Worm (Caenorhabditis elegans) whole organism, late embryonic: ENCODE results near the gene C49F5.5.

Source experiments
- F13H6.1 ChIP-seq: sonication (generic microtip); optimal IDR thresholded peaks from 2 replicates; lab custom pipeline; 2016; ENCODE audit warnings: missing genetic modification characterization, missing compliant biosample characterization
- T23F11.4 ChIP-seq: fragments of 200-800 bp; sonication (Bioruptor generic); optimal IDR thresholded peaks from 2 replicates; lab custom pipeline; 2018; ENCODE audit warnings: mild to moderate bottlenecking, missing genetic modification characterization, missing compliant biosample characterization
- Y22D7AL.16 ChIP-seq: sonication (generic microtip); optimal IDR thresholded peaks from 2 replicates; lab custom pipeline; 2016; ENCODE audit warnings: missing genetic modification characterization, missing compliant biosample characterization
- ceh-14 ChIP-seq: sonication (generic microtip); optimal IDR thresholded peaks from 2 replicates; lab custom pipeline; 2016; ENCODE audit warnings: missing genotype, missing genetic modification characterization, missing compliant biosample characterization
- ceh-19 ChIP-seq: fragments of 200-800 bp; sonication (Bioruptor generic); optimal IDR thresholded peaks from 2 replicates; lab custom pipeline; 2018; ENCODE audit warnings: mild to moderate bottlenecking, missing genetic modification characterization, missing compliant biosample characterization
- ceh-24 ChIP-seq: sonication (generic microtip); optimal IDR thresholded peaks from 2 replicates; lab custom pipeline; 2016; ENCODE audit warnings: mild to moderate bottlenecking, missing genetic modification characterization, missing compliant biosample characterization
- ceh-31 ChIP-seq: sonication (generic microtip); optimal IDR thresholded peaks from 2 replicates; lab custom pipeline; 2016; ENCODE audit warnings: missing genetic modification characterization, missing compliant biosample characterization
- ceh-48 ChIP-seq: sonication (generic microtip); optimal IDR thresholded peaks from 2 replicates; lab custom pipeline; 2016; ENCODE audit warnings: missing genetic modification characterization, inconsistent platforms, missing compliant biosample characterization
- ceh-6 ChIP-seq: fragments of 200-800 bp; sonication (Bioruptor generic); optimal IDR thresholded peaks from 2 replicates; lab custom pipeline; 2018; ENCODE audit warnings: mild to moderate bottlenecking, missing genetic modification characterization, missing compliant biosample characterization
- ceh-9 ChIP-seq: sonication (generic microtip); optimal IDR thresholded peaks from 2 replicates; lab custom pipeline; 2016; ENCODE audit warnings: mild to moderate bottlenecking, missing genetic modification characterization, inconsistent platforms, missing compliant biosample characterization
- che-1 ChIP-seq: sonication (generic microtip); optimal IDR thresholded peaks from 2 replicates; lab custom pipeline; 2016; ENCODE audit warnings: mild to moderate bottlenecking, missing genetic modification characterization, missing compliant biosample characterization
- elt-2 ChIP-seq: sonication (generic microtip); optimal IDR thresholded peaks from 2 replicates; lab custom pipeline; 2016; ENCODE audit warnings: missing genetic modification reagents, missing genetic modification characterization, missing compliant biosample characterization
- elt-4 ChIP-seq: sonication (generic microtip); optimal IDR thresholded peaks from 2 replicates; lab custom pipeline; 2016; ENCODE audit warnings: missing genetic modification characterization, missing compliant biosample characterization
- ets-4 ChIP-seq: sonication (generic microtip); optimal IDR thresholded peaks from 2 replicates; lab custom pipeline; 2016; ENCODE audit warnings: missing genetic modification characterization, missing compliant biosample characterization
- fax-1 ChIP-seq: sonication (generic microtip); optimal IDR thresholded peaks from 2 replicates; lab custom pipeline; 2016; ENCODE audit warnings: missing genotype, missing genetic modification characterization, missing compliant biosample characterization
- fkh-6 ChIP-seq: sonication (generic microtip); optimal IDR thresholded peaks from 2 replicates; lab custom pipeline; 2016; ENCODE audit warnings: missing genetic modification characterization, missing compliant biosample characterization
- hlh-13 ChIP-seq: fragments of 200-800 bp; sonication (Bioruptor generic); optimal IDR thresholded peaks from 2 replicates; lab custom pipeline; 2018; ENCODE audit warnings: mild to moderate bottlenecking, missing genetic modification characterization, missing compliant biosample characterization
- hlh-15 ChIP-seq: sonication (generic microtip); optimal IDR thresholded peaks from 2 replicates; lab custom pipeline; 2016; ENCODE audit warnings: missing genetic modification characterization, missing compliant biosample characterization
- hlh-30 ChIP-seq: sonication (generic microtip); optimal IDR thresholded peaks from 2 replicates; lab custom pipeline; 2017; ENCODE audit warnings: antibody characterized with exemption, missing genetic modification characterization, missing compliant biosample characterization; ENCODE audit not compliant: insufficient read depth
- hlh-6 ChIP-seq: sonication (generic microtip); optimal IDR thresholded peaks from 2 replicates; lab custom pipeline; 2016; ENCODE audit warnings: missing genotype, missing genetic modification characterization, missing compliant biosample characterization
- lim-6 ChIP-seq: sonication (generic microtip); optimal IDR thresholded peaks from 2 replicates; lab custom pipeline; 2016; ENCODE audit warnings: missing genetic modification characterization, missing compliant biosample characterization
- madf-2 ChIP-seq: sonication (generic microtip); optimal IDR thresholded peaks from 2 replicates; lab custom pipeline; 2017; ENCODE audit warnings: missing genetic modification characterization, missing compliant biosample characterization
- nfya-1 ChIP-seq: sonication (generic microtip); optimal IDR thresholded peaks from 2 replicates; lab custom pipeline; 2017; ENCODE audit warnings: missing genetic modification characterization, mild to moderate bottlenecking, missing compliant biosample characterization, antibody characterized with exemption, moderate library complexity
- nhr-11 ChIP-seq: fragments of 150-350 bp; optimal IDR thresholded peaks from 2 replicates; lab custom pipeline; 2014; ENCODE audit warnings: missing biosample characterization, missing genetic modification characterization
- odd-2 ChIP-seq: sonication (generic microtip); optimal IDR thresholded peaks from 2 replicates; lab custom pipeline; 2017; ENCODE audit warnings: antibody characterized with exemption, mild to moderate bottlenecking, missing genetic modification characterization, missing compliant biosample characterization
- pat-9 ChIP-seq: fragments of 200-800 bp; sonication (Bioruptor generic); optimal IDR thresholded peaks from 2 replicates; lab custom pipeline; 2018; ENCODE audit warnings: mild to moderate bottlenecking, missing genetic modification characterization, moderate library complexity, missing compliant biosample characterization
- pax-1 ChIP-seq: fragments of 150-350 bp; optimal IDR thresholded peaks from 2 replicates; lab custom pipeline; 2014; ENCODE audit warnings: missing biosample characterization, missing genetic modification characterization
- pha-4 ChIP-seq: fragments of 150-350 bp; optimal IDR thresholded peaks from 2 replicates; lab custom pipeline; 2018; ENCODE audit warnings: missing biosample characterization, missing genetic modification reagents, missing genetic modification characterization
- pqm-1 ChIP-seq: sonication (generic microtip); optimal IDR thresholded peaks from 2 replicates; lab custom pipeline; 2016; ENCODE audit warnings: missing genetic modification characterization, missing compliant biosample characterization
- pros-1 ChIP-seq: fragments of 150-350 bp; optimal IDR thresholded peaks from 2 replicates; lab custom pipeline; 2014; ENCODE audit warnings: missing biosample characterization, missing genetic modification reagents, missing genetic modification characterization
- ref-2 ChIP-seq: sonication (generic microtip); optimal IDR thresholded peaks from 2 replicates; lab custom pipeline; 2016; ENCODE audit warnings: missing genetic modification characterization, missing compliant biosample characterization
- sdc-2 ChIP-seq: sonication (generic microtip); optimal IDR thresholded peaks from 2 replicates; lab custom pipeline; 2016; ENCODE audit warnings: missing genotype, missing genetic modification characterization, missing compliant biosample characterization
- sox-2 ChIP-seq: fragments of 200-800 bp; sonication (Bioruptor generic); IDR thresholded peaks from 2 replicates; pipeline ENCODE4 v1.3.6; 2022; ENCODE audit warnings: missing genetic modification reagents, missing genetic modification characterization, missing compliant biosample characterization
- tbx-7 ChIP-seq: sonication (generic microtip); optimal IDR thresholded peaks from 2 replicates; lab custom pipeline; 2016; ENCODE audit warnings: missing genotype, missing genetic modification characterization, missing compliant biosample characterization
- unc-3 ChIP-seq, 2 experiments: fragments of 200-800 bp in 1 of 2; sonication (Bioruptor generic) in 1 of 2; sonication (generic microtip) in 1 of 2; conservative IDR thresholded peaks in 1 of 2; optimal IDR thresholded peaks in 1 of 2; 2 replicates each; pipeline versions ENCODE4 v1.3.6 to Lab custom; 2016 to 2022; ENCODE audit warnings: missing compliant biosample characterization in 2 of 2, missing genetic modification characterization in 2 of 2, missing genetic modification reagents in 1 of 2
- zip-5 ChIP-seq: sonication (generic microtip); optimal IDR thresholded peaks from 2 replicates; lab custom pipeline; 2016; ENCODE audit warnings: missing genetic modification characterization, missing compliant biosample characterization

The C49F5.5 gene

DNA sequence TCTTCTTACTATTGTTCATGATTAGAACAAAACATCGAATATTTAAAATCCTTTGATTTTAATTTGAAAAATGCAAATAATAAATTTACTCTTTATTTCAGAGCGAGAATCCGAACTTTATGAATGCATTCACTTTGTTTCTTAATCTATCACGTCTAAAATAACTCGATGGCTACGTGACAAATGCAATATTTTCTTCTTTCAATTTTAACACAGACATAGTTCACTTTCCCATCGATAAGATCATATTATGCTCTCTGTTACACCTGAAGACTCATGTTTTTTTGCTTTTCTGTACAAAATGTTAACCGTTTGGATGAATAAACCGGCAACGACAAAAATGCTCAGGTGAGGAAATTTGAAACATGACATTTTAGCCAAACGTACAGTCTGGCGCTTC, 16.4 kb upstream of the C49F5.5 start:
- no peak for TF ChIP-seq hlh-13

DNA sequence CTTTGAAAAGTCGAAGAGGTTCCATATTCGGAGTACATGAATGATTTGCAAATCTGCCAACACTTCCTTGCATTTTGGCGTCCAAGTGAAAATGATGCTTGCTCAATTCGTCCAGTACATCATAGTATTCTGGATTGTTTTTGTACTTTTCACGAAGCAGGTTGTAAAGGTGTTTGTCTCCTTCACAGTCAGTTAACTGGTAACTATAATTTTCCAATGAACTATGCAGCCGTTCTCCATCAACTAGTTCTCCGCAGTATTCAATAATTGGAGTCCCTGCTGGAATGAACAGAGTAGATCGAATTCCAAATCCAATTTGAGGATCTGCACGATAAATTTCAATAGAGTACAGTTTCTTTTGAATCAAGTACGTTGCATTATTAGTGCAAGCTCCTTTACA, 14.7 kb upstream of the C49F5.5 start:
- TF ChIP-seq elt-2 (no peak), pqm-1 (tag; lab: Kevin White, UChicago) (no peak), madf-2 (tag; lab: Kevin White, UChicago) (no peak), elt-4 (tag; lab: Kevin White, UChicago) (no peak), T23F11.4 (no peak), hlh-13 (no peak), pax-1 (tag; lab: Kevin White, UChicago) (no peak), fkh-6 (no peak), hlh-30 (tag; lab: Kevin White, UChicago) (no peak), hlh-6 (tag; lab: Kevin White, UChicago) (no peak), tbx-7 (tag; lab: Kevin White, UChicago) (no peak), ceh-31 (tag; lab: Kevin White, UChicago) (no peak), F13H6.1 (tag; lab: Kevin White, UChicago) (no peak), ref-2 (no peak)

DNA sequence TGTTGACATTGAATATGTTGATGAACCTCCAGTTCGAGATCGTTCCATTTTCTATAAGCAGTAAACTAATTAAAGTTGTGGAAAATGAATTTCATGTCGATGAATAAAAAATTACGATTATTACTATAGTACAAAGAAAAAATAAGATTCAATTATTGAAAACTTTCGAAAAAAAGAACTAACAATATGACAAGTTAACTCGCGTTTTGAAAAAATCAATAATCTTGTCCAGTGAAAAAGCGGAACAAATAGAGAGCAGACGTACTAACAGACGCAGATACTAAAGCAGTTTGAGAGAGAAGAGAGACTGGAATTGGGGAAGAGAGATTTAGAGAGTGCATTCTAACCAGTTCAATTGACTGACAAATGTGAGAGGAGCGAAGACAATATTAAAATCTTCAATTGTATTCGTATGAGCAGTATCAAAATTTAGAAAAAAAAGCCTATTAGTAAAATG, 11.3 kb upstream of the C49F5.5 start, which contains the start of gene set-6:
TSS of gene set-6 (minus strand) at position 51 of the 457 bp plus-strand sequence.
- TF ChIP-seq ceh-48: peak; percentile 84
- no peak for TF ChIP-seq pat-9
- peak; percentile 8 for TF ChIP-seq nfya-1
- TF ChIP-seq, all 69 proteins: peak for 2

DNA sequence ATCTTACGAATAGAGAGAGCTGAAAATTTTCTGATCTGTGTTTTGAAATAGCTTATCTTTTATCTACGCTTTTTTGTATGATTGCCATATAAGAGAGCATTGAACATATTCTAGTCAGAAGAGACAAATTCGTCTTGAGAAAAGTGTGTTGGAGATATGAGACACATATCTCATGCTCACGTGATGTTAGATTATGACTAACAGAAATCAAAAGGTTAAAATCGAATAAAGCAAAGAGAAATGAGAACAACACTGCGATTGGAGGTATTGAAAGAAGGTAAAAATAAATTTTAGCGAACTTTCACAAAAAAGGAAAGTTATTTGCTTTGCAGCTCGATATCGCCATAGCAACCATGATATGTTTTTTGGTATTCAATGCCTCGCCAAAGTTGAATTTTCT, 3.9 kb upstream of the C49F5.5 start, which contains the start of gene nhr-167:
TSS of gene nhr-167 (minus strand) at position 21 of the 400 bp plus-strand sequence.
- no peak for TF ChIP-seq T23F11.4
- TF ChIP-seq odd-2 (tag; lab: Kevin White, UChicago): no peak
- no peak for TF ChIP-seq unc-3 (GFP tag; conservative IDR thresholded peaks at IDR 0.05; lab: Robert Waterston, UW)
- no peak for TF ChIP-seq unc-3 (tag; optimal IDR thresholded peaks at IDR 0.05; lab: Kevin White, UChicago)
- no peak for TF ChIP-seq pax-1 (tag; lab: Kevin White, UChicago)
- TF ChIP-seq ets-4 (tag; lab: Kevin White, UChicago): no peak
- TF ChIP-seq ceh-19: no peak
- no peak for TF ChIP-seq lim-6 (tag; lab: Kevin White, UChicago)
- TF ChIP-seq hlh-6 (tag; lab: Kevin White, UChicago): no peak
- TF ChIP-seq pros-1 (tag; lab: Kevin White, UChicago): no peak
- no peak for TF ChIP-seq nhr-11 (tag; lab: Kevin White, UChicago)
- no peak for TF ChIP-seq sox-2 (GFP tag; lab: Robert Waterston, UW)
- no peak for TF ChIP-seq ceh-6 (GFP tag; lab: Kevin White, UChicago)
- no peak for TF ChIP-seq hlh-15 (tag; lab: Kevin White, UChicago)
- no peak for TF ChIP-seq pat-9
- TF ChIP-seq ceh-14: no peak
- no peak for TF ChIP-seq Y22D7AL.16 (tag; lab: Kevin White, UChicago)
- TF ChIP-seq pha-4: no peak

DNA sequence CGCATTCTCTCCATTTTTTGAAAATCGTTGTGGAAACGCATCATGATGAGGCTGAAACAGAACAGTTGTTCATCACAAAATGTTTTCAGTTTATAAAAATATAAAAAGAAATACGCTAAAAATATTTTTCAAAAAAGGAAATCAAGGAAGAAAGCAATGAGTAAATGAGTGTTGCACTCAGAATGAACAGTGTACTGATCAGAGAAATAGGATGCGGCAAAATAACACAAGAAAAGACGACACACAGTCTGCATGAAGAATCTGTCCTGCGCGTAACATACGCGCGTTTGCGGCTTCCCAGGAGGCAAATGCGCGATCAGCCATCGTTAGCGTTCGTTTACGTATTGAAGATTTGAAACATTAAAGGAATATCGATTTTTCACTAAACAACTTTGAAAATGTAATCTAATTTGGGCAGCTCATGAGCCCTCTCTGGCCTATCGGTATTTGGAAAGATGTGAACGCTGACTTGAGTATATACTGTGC, 2.4 kb upstream of the C49F5.5 start, which contains the start of gene C49F5.3:
TSS of gene C49F5.3 (minus strand) at position 51 of the 486 bp plus-strand sequence.
- no peak for TF ChIP-seq ceh-9 (tag; lab: Kevin White, UChicago)
- no peak for TF ChIP-seq pax-1 (tag; lab: Kevin White, UChicago)
- TF ChIP-seq fax-1 (tag; lab: Kevin White, UChicago): no peak
- TF ChIP-seq ceh-24 (tag; lab: Kevin White, UChicago): no peak
- no peak for TF ChIP-seq sdc-2 (tag; lab: Kevin White, UChicago)
- TF ChIP-seq nfya-1: no peak
- no peak for TF ChIP-seq zip-5 (tag; lab: Kevin White, UChicago)
- TF ChIP-seq che-1 (tag; lab: Kevin White, UChicago): no peak
